Worm (Caenorhabditis elegans): Measurements from ENCODE around the gene Y57G7A.1.

DNA sequence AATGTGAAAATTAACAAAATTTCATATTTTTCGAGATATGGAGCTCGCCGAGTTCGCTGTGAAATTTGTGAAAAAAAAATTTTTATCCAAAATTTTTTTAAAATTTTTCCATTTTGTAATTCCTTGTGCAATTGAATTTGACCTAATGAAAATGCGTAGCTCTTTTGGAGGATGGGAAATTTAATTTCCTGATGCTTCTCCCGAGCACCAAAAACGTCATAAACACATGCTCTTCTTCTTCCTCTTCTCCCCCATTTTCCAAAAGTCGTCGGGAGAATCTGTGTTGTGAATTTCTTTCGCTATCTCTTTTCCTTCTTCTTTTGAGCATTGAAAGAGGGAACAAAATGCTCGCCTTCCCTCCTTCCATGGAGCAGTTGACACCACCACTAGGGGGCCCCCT lies 43.1 kb downstream of the Y57G7A.1 start:
- no peak for TF ChIP-seq hlh-30 (tag; optimal IDR thresholded peaks at IDR 0.05; ENCODE audit: insufficient read depth)
- TF ChIP-seq C08G9.2 (tag; optimal IDR thresholded peaks at IDR 0.05), result no peak
- TF ChIP-seq unc-86 (tag; optimal IDR thresholded peaks at IDR 0.05), result no peak
- no peak for TF ChIP-seq fkh-10 (GFP tag; optimal IDR thresholded peaks at IDR 0.05)
- no peak for TF ChIP-seq ref-2 (tag; optimal IDR thresholded peaks at IDR 0.05)
